Worm (Caenorhabditis elegans) whole organism, late embryonic: ENCODE results near the gene F41E6.8.

Source experiments
- elt-4 ChIP-seq: sonication (generic microtip); optimal IDR thresholded peaks from 2 replicates; lab custom pipeline; 2016; ENCODE audit warnings: missing genetic modification characterization, missing compliant biosample characterization
- ets-4 ChIP-seq: sonication (generic microtip); optimal IDR thresholded peaks from 2 replicates; lab custom pipeline; 2016; ENCODE audit warnings: missing genetic modification characterization, missing compliant biosample characterization
- pha-4 ChIP-seq: fragments of 150-350 bp; optimal IDR thresholded peaks from 2 replicates; lab custom pipeline; 2018; ENCODE audit warnings: missing biosample characterization, missing genetic modification reagents, missing genetic modification characterization
- unc-3 ChIP-seq, 2 experiments: fragments of 200-800 bp in 1 of 2; sonication (Bioruptor generic) in 1 of 2; sonication (generic microtip) in 1 of 2; conservative IDR thresholded peaks in 1 of 2; optimal IDR thresholded peaks in 1 of 2; 2 replicates each; pipeline versions ENCODE4 v1.3.6 to Lab custom; 2016 to 2022; ENCODE audit warnings: missing compliant biosample characterization in 2 of 2, missing genetic modification characterization in 2 of 2, missing genetic modification reagents in 1 of 2
- unc-86 ChIP-seq: sonication (generic microtip); optimal IDR thresholded peaks from 2 replicates; lab custom pipeline; 2016; ENCODE audit warnings: missing genetic modification characterization, missing compliant biosample characterization

ce11 chrV:8648251-8648650 lies 46.9 kb upstream of the F41E6.8 start:
- TF ChIP-seq ets-4 (tag; lab: Kevin White, UChicago) (no peak), elt-4 (tag; lab: Kevin White, UChicago) (no peak), unc-86 (tag; lab: Kevin White, UChicago) (no peak), unc-3 (GFP tag; conservative IDR thresholded peaks at IDR 0.05; lab: Robert Waterston, UW) (no peak), unc-3 (tag; optimal IDR thresholded peaks at IDR 0.05; lab: Kevin White, UChicago) (no peak), pha-4 (tag; lab: Kevin White, UChicago) (no peak)
